Fruit fly (Drosophila melanogaster) whole organism, adult: ENCODE data around the gene CG13124.

Experiments used
- CG12768 ChIP-seq: fragments of 200-800 bp; sonication (Bioruptor generic); optimal IDR thresholded peaks from 2 replicates; lab custom pipeline; 2017; ENCODE audit warnings: missing biosample characterization, missing genetic modification characterization, mild to moderate bottlenecking, moderate library complexity, missing genetic modification reagents
- Mnt ChIP-seq: fragments of 200-800 bp; sonication (Bioruptor generic); optimal IDR thresholded peaks from 2 replicates; lab custom pipeline; 2016; ENCODE audit warnings: missing biosample characterization, mild to moderate bottlenecking, missing genetic modification characterization

dm6 chr2L:9908468-9908967 is at the start of gene CG13124:
- no peak for TF ChIP-seq CG12768 (GFP tag; lab: Kevin White, UChicago)
- TF ChIP-seq Mnt (GFP tag; lab: Kevin White, UChicago) = peak; percentile 46
